Worm (Caenorhabditis elegans): ENCODE data around the gene F02D8.1.

Gene F02D8.1

DNA sequence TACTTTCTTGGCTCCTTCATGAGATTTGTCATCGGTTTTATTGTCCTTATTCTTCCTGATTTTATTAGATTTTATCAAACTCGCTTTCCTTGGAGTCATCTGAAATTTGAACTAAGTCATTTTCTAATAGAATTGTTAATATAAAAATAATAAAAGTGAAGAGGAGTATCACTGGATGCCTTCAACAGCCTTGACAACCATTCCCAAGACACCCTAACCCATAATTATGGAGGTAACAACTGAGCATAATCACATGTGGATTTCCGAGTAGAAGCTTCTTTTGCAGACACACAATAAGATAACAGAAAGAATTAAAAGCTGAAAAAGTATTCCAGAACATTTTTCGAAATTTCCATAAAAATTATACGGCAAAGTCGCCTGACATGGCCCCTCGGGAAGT is 22.8 kb downstream of the F02D8.1 start, which contains the start of gene F02D8.9:
F02D8.9 (minus strand) TSS at position 101 of the 400 bp plus-strand sequence.
- TF ChIP-seq ceh-36 (tag; optimal IDR thresholded peaks at IDR 0.05): no peak
- no peak for TF ChIP-seq tbx-11 (GFP tag; IDR thresholded peaks at IDR 0.05)
- no peak for TF ChIP-seq hnd-1 (tag; optimal IDR thresholded peaks at IDR 0.05)
- no peak for TF ChIP-seq F13C5.2 (tag; optimal IDR thresholded peaks at IDR 0.05)
- TF ChIP-seq scrt-1 (GFP tag; IDR thresholded peaks at IDR 0.05): no peak
- no peak for TF ChIP-seq hmg-4 (GFP tag; optimal IDR thresholded peaks at IDR 0.05)
- TF ChIP-seq ets-7 (tag; optimal IDR thresholded peaks at IDR 0.05): no peak
- TF ChIP-seq ceh-13 (GFP tag; optimal IDR thresholded peaks at IDR 0.05): no peak
- no peak for TF ChIP-seq B0310.2 (tag; optimal IDR thresholded peaks at IDR 0.05)
- TF ChIP-seq sea-1 (GFP tag; conservative IDR thresholded peaks at IDR 0.05): no peak
- TF ChIP-seq flt-1 (GFP tag; IDR thresholded peaks at IDR 0.05): no peak
- no peak for TF ChIP-seq pes-1 (GFP tag; IDR thresholded peaks at IDR 0.05)
- TF ChIP-seq tra-4 (tag; optimal IDR thresholded peaks at IDR 0.05): no peak
- no peak for TF ChIP-seq hmbx-1 (tag; optimal IDR thresholded peaks at IDR 0.05)

DNA sequence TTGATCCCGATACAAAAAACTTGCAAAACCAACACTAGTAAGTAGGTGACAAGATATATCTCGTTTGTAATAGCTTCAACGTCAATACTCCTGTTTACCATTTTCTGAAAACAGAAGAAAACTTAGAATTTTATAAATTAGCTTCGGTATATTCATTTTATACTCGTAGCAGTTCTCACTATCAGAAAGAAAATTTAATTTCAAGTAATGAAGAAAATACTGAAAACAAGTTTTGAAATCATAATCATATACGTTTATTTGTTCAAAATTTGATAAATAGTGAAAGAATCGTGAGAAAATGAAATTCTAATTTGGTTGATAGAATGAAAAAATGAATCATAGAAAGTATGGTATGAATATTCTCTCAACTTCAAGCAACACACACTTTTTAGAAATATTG is 23.9 kb downstream of the F02D8.1 start, which contains the start of gene C30G7.5:
C30G7.5 (minus strand) TSS at position 101 of the 400 bp plus-strand sequence.
- no peak for TF ChIP-seq tra-4 (tag; optimal IDR thresholded peaks at IDR 0.05)
- TF ChIP-seq pes-1 (GFP tag; IDR thresholded peaks at IDR 0.05): no peak
- TF ChIP-seq hmg-4 (GFP tag; optimal IDR thresholded peaks at IDR 0.05): no peak
- no peak for TF ChIP-seq ceh-36 (tag; optimal IDR thresholded peaks at IDR 0.05)
- no peak for TF ChIP-seq hnd-1 (tag; optimal IDR thresholded peaks at IDR 0.05)
- TF ChIP-seq ceh-13 (GFP tag; optimal IDR thresholded peaks at IDR 0.05): no peak

DNA sequence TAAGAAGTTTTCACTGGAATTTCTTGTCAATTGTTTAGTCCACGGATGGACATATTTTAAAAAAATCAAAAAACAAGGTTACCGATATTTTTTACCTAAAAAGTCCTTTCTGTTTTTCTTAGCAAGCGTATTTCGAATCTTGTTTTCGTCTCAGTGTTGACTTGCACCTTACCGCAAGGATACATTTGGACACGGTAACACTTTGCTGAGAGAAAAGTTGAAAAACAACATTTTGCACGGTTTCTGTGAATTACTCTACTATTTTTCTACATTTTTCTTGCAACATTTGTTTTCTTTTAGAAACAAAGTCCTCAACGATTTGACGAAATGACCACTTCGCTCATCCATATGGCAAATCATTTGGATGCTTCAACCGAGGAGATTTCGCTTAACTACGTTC is 29.0 kb downstream of the F02D8.1 start, which contains the start of gene hil-1:
hil-1 (plus strand) TSS at position 301 of the 400 bp plus-strand sequence.
- TF ChIP-seq ceh-13 (GFP tag; optimal IDR thresholded peaks at IDR 0.05): no peak
- no peak for TF ChIP-seq flt-1 (GFP tag; IDR thresholded peaks at IDR 0.05)
- TF ChIP-seq ama-1 (optimal IDR thresholded peaks at IDR 0.05): no peak
- TF ChIP-seq hmg-4 (GFP tag; optimal IDR thresholded peaks at IDR 0.05): no peak
- TF ChIP-seq aly-1 (tag; optimal IDR thresholded peaks at IDR 0.05): no peak
- no peak for TF ChIP-seq F13C5.2 (tag; optimal IDR thresholded peaks at IDR 0.05)
- TF ChIP-seq ets-7 (tag; optimal IDR thresholded peaks at IDR 0.05): no peak
- no peak for TF ChIP-seq hmbx-1 (tag; optimal IDR thresholded peaks at IDR 0.05)
- no peak for TF ChIP-seq B0310.2 (tag; optimal IDR thresholded peaks at IDR 0.05)
- no peak for TF ChIP-seq scrt-1 (GFP tag; IDR thresholded peaks at IDR 0.05)

DNA sequence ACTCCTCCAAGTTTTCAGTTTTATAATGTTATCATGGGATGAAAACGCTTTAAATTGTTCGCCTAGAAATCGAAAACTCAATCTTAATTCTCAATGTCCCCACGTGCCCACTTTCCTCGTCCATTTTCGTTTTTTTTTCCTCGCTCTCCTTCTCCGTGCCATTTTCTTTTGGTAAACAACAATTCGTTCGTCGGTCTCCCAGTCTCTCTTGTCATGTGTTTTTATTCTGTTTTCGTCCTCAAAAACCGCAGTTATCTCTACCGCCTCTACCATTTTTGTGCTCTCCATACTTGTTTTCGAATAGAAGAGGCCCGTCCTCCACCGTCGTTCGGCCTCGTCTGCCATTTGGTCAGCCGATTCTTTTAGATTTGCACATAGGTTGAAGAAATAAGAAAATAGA is 29.9 kb downstream of the F02D8.1 start:
- TF ChIP-seq ceh-13 (GFP tag; optimal IDR thresholded peaks at IDR 0.05) (no peak), scrt-1 (GFP tag; IDR thresholded peaks at IDR 0.05) (no peak), tbx-11 (GFP tag; IDR thresholded peaks at IDR 0.05) (no peak), tbx-37 (GFP tag; conservative IDR thresholded peaks at IDR 0.05) (no peak), aly-1 (tag; optimal IDR thresholded peaks at IDR 0.05) (no peak)

DNA sequence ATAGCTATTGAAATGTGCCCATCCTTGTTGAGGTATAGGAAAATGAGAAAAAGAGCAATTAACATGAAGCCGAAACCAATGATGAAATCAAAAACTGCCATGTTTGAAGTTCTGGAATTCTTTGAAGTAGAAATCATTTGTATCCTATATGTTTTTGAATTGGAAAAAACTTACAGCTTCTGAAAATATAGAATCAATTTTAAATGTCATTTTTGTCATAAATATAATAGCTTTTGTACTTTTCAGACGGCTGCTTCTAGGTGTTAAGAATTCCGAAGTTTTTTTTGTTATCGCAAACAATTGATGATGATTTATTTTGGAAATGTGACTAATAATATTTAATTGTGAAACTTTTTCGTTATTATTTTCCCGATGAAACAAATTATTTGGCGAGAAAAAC is 31.5 kb downstream of the F02D8.1 start, which contains the start of gene C30G7.4:
C30G7.4 (minus strand) TSS at position 101 of the 400 bp plus-strand sequence.
- TF ChIP-seq hmbx-1 (tag; optimal IDR thresholded peaks at IDR 0.05) (no peak), pes-1 (GFP tag; IDR thresholded peaks at IDR 0.05) (no peak), ceh-36 (tag; optimal IDR thresholded peaks at IDR 0.05) (no peak), tra-4 (tag; optimal IDR thresholded peaks at IDR 0.05) (no peak), tbx-11 (GFP tag; IDR thresholded peaks at IDR 0.05) (no peak), hnd-1 (tag; optimal IDR thresholded peaks at IDR 0.05) (no peak), hmg-4 (GFP tag; optimal IDR thresholded peaks at IDR 0.05) (no peak), flt-1 (GFP tag; IDR thresholded peaks at IDR 0.05) (no peak), ceh-13 (GFP tag; optimal IDR thresholded peaks at IDR 0.05) (no peak), B0310.2 (tag; optimal IDR thresholded peaks at IDR 0.05) (no peak), scrt-1 (GFP tag; IDR thresholded peaks at IDR 0.05) (no peak), F13C5.2 (tag; optimal IDR thresholded peaks at IDR 0.05) (no peak), aly-1 (tag; optimal IDR thresholded peaks at IDR 0.05) (no peak), ama-1 (optimal IDR thresholded peaks at IDR 0.05) (no peak), tbx-37 (GFP tag; conservative IDR thresholded peaks at IDR 0.05) (no peak)

DNA sequence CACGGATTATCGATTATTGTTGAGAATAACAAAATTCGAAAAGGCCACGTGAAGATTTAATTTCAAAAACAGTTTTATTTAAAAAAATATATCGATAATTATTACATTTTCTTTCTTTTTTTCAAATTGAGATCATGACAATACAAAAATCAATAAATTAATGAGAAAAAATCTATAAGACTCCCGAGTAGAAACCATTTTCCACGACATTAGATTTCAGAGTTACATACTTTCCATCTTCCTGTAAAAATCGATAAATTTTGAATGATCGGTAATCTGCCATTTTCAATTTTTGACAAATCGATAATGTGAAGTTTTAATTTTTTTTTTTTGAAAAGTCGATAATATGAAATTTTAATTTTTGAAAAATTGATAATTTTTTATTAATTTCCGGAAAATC is 32.8 kb downstream of the F02D8.1 start, which contains the start of gene C30G7.3:
C30G7.3 (minus strand) TSS at position 8 of the 400 bp plus-strand sequence.
- TF ChIP-seq F13C5.2 (tag; optimal IDR thresholded peaks at IDR 0.05) (no peak), B0310.2 (tag; optimal IDR thresholded peaks at IDR 0.05) (no peak), pes-1 (GFP tag; IDR thresholded peaks at IDR 0.05) (no peak), sea-1 (GFP tag; conservative IDR thresholded peaks at IDR 0.05) (no peak), ceh-13 (GFP tag; optimal IDR thresholded peaks at IDR 0.05) (no peak), aly-1 (tag; optimal IDR thresholded peaks at IDR 0.05) (no peak), ama-1 (optimal IDR thresholded peaks at IDR 0.05) (no peak), tra-4 (tag; optimal IDR thresholded peaks at IDR 0.05) (no peak)

DNA sequence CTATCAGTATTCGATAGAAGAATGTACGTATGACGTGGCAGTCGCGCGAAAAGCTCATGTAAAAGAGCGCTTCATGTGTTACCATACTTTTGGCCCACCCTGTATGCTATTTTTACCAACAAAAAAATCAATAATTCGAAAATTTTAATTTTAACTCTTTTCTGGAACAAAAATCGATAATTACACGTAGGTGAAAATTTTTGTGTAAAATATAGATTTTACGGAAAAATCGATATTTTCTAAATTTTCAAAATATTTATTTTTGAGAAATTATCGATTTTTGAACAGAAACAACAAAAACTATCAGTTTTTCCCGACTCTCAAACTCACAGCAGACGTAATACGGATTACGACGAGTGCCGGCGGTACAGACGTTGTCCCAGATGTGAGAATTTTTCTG is 33.4 kb downstream of the F02D8.1 start:
- no peak for TF ChIP-seq aly-1 (tag; optimal IDR thresholded peaks at IDR 0.05)

DNA sequence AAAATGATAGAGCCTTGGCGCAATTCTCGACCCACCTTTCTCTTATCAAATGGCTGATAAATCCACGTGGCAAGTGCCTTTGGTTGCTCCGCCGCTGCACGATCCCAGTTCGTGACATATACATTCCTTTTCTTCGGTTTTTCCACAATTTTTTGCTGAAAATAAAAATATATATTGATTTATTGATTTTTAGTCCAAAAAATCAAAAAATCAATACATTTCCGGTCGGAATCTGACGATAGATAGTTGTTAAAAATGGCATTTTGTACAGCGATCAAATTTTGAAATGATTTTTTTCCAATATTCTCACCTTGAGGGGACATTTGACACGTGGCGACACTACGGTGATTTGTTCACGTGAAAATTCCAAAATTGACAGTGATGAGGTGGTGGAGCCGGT is 34.7 kb downstream of the F02D8.1 start:
- TF ChIP-seq ceh-13 (GFP tag; optimal IDR thresholded peaks at IDR 0.05): no peak
- no peak for TF ChIP-seq hmbx-1 (tag; optimal IDR thresholded peaks at IDR 0.05)
- TF ChIP-seq pes-1 (GFP tag; IDR thresholded peaks at IDR 0.05): no peak
- TF ChIP-seq scrt-1 (GFP tag; IDR thresholded peaks at IDR 0.05): no peak
- no peak for TF ChIP-seq flt-1 (GFP tag; IDR thresholded peaks at IDR 0.05)
- no peak for TF ChIP-seq hmg-4 (GFP tag; optimal IDR thresholded peaks at IDR 0.05)

DNA sequence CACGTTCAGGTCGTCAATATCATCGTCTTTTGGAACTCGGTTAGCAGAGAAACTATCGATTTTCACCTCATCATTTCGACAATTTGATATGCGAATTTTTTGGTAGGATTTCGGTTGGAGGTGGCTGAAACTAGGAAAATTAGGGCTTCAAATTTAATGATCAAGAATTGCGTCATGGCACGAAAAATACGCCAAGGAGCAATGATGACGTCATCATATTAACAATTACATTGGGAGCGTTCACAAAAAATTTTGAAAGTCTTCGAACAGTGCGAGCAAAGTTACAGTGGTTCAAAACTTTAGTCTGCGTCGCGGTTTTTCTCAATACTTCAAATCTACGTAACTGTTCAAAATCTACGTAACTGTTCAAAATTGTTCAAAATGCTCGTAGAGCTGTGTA is 35.6 kb downstream of the F02D8.1 start:
- TF ChIP-seq F13C5.2 (tag; optimal IDR thresholded peaks at IDR 0.05) (no peak), B0310.2 (tag; optimal IDR thresholded peaks at IDR 0.05) (no peak), hmg-4 (GFP tag; optimal IDR thresholded peaks at IDR 0.05) (no peak)
